Worm (Caenorhabditis elegans): ENCODE data around the gene H20J04.4.

The H20J04.4 gene

ce11 chrII:4288572-4288971 is 40.2 kb upstream of the H20J04.4 start:
- TF ChIP-seq C34F6.9 (tag; optimal IDR thresholded peaks at IDR 0.05) = peak; percentile 15
- no peak for TF ChIP-seq sem-4 (tag; optimal IDR thresholded peaks at IDR 0.05)
- no peak for TF ChIP-seq nhr-11 (tag; optimal IDR thresholded peaks at IDR 0.05)
- peak; percentile 43 for TF ChIP-seq fos-1 (tag; optimal IDR thresholded peaks at IDR 0.05)
- TF ChIP-seq zag-1 (tag; optimal IDR thresholded peaks at IDR 0.05) = no peak

- no peak for TF ChIP-seq nhr-237 (tag; optimal IDR thresholded peaks at IDR 0.05)
- no peak for TF ChIP-seq dmd-4 (tag; optimal IDR thresholded peaks at IDR 0.05)
- no peak for TF ChIP-seq mab-5 (tag; optimal IDR thresholded peaks at IDR 0.05)
- TF ChIP-seq zag-1 (tag; optimal IDR thresholded peaks at IDR 0.05) = no peak
- no peak for TF ChIP-seq elt-3 (tag; optimal IDR thresholded peaks at IDR 0.05)
- TF ChIP-seq unc-62 (GFP tag; optimal IDR thresholded peaks at IDR 0.05) = no peak
Measured at ce11 chrII:4291799-4292198, 37.0 kb upstream of the H20J04.4 start.

DNA sequence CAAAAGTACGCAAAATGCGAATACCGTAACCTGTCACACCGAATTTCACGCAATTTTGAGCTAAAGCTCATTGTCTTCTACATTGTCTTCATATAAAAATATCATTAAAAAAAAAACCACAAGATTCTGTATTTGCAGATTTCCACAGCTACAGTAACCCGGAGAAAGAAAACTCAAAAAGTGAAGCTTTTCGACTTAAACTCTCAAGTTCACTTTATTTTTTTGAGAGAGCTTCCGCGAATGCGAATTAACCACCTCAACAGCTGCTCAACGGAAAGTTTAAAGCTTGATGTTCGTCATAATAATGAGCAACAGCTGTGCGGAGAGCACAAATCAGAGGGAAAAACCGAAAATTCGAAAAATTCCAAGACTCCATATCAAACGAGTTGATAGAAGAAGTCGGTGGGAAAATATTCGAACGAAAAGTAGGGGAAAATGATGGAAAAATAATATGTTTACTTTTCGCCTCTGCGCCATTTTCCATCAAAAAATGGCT is 35.7 kb upstream of the H20J04.4 start:
- TF ChIP-seq Y55F3AM.14 (GFP tag; optimal IDR thresholded peaks at IDR 0.05) = no peak
- TF ChIP-seq snpc-4 (tag; optimal IDR thresholded peaks at IDR 0.05) = no peak

- TF ChIP-seq elt-1 (tag; optimal IDR thresholded peaks at IDR 0.05) (peak; percentile 17), sma-9 (GFP tag; optimal IDR thresholded peaks at IDR 0.05) (peak; percentile 11), sma-9 (tag; optimal IDR thresholded peaks at IDR 0.05) (no peak), nhr-21 (tag; optimal IDR thresholded peaks at IDR 0.05) (no peak)
Measured at ce11 chrII:4294189-4294588, 34.6 kb upstream of the H20J04.4 start.

- TF ChIP-seq lsy-2 (tag; optimal IDR thresholded peaks at IDR 0.05) (no peak), gmeb-1 (tag; optimal IDR thresholded peaks at IDR 0.05) (no peak), peb-1 (tag; optimal IDR thresholded peaks at IDR 0.05) (no peak), elt-3 (tag; optimal IDR thresholded peaks at IDR 0.05) (no peak), mbf-1 (tag; optimal IDR thresholded peaks at IDR 0.05) (no peak), sem-4 (tag; optimal IDR thresholded peaks at IDR 0.05) (no peak), snpc-4 (tag; optimal IDR thresholded peaks at IDR 0.05) (no peak), Y55F3AM.14 (GFP tag; optimal IDR thresholded peaks at IDR 0.05) (no peak), nhr-10 (tag; optimal IDR thresholded peaks at IDR 0.05) (no peak), F13H6.1 (tag; optimal IDR thresholded peaks at IDR 0.05) (no peak), nhr-77 (tag; optimal IDR thresholded peaks at IDR 0.05) (no peak), lin-13 (GFP tag; optimal IDR thresholded peaks at IDR 0.05) (no peak), sma-3 (GFP tag; optimal IDR thresholded peaks at IDR 0.05) (no peak), nhr-21 (tag; optimal IDR thresholded peaks at IDR 0.05) (no peak), ztf-4 (tag; optimal IDR thresholded peaks at IDR 0.05) (no peak), nhr-237 (tag; optimal IDR thresholded peaks at IDR 0.05) (no peak), nhr-129 (tag; optimal IDR thresholded peaks at IDR 0.05) (no peak)
Measured at ce11 chrII:4294801-4295200, 34.0 kb upstream of the H20J04.4 start, which contains the start of gene rml-4. rml-4 (plus strand) TSS chrII:4295101.

ce11 chrII:4297259-4297658 is 31.6 kb upstream of the H20J04.4 start:
- TF ChIP-seq F13H6.1 (tag; optimal IDR thresholded peaks at IDR 0.05) (no peak), ztf-4 (tag; optimal IDR thresholded peaks at IDR 0.05) (no peak), dmd-4 (tag; optimal IDR thresholded peaks at IDR 0.05) (no peak), mdl-1 (tag; optimal IDR thresholded peaks at IDR 0.05) (no peak), C34F6.9 (tag; optimal IDR thresholded peaks at IDR 0.05) (no peak), nhr-12 (tag; optimal IDR thresholded peaks at IDR 0.05) (no peak), aly-2 (tag; optimal IDR thresholded peaks at IDR 0.05) (no peak), crh-2 (tag; optimal IDR thresholded peaks at IDR 0.05) (no peak), sem-4 (tag; optimal IDR thresholded peaks at IDR 0.05) (no peak), gmeb-1 (tag; optimal IDR thresholded peaks at IDR 0.05) (no peak), nhr-77 (tag; optimal IDR thresholded peaks at IDR 0.05) (no peak), nhr-129 (tag; optimal IDR thresholded peaks at IDR 0.05) (no peak), skn-1 (tag; optimal IDR thresholded peaks at IDR 0.05) (no peak), mab-5 (tag; optimal IDR thresholded peaks at IDR 0.05) (no peak), nhr-21 (tag; optimal IDR thresholded peaks at IDR 0.05) (no peak)
